Worm (Caenorhabditis elegans): ENCODE results near the gene fbxa-142.

DNA sequence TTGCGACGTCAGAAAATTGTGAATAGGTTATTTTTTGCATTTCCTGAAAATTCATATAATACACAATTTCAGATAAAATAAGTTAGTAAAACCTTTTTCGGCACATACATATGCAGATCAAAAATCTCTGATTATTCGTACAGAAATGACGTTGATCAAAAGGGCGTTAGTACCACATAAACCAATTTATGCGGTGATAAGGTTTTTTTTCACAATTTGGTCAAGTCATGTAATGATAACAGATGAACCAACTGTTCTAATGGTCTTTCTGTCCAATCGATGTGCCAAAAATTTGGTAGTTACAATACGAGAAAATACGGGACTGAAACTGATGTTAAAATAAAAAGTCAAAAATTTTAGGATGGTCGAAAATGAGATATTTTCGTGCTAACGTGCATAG, 51.1 kb downstream of the fbxa-142 start:
- TF ChIP-seq nhr-27 (tag; optimal IDR thresholded peaks at IDR 0.05) (no peak), ztf-3 (GFP tag; optimal IDR thresholded peaks at IDR 0.05) (no peak), unc-62 (GFP tag; optimal IDR thresholded peaks at IDR 0.05) (no peak), aptf-2 (GFP tag; conservative IDR thresholded peaks at IDR 0.05) (no peak), mcd-1 (GFP tag; IDR thresholded peaks at IDR 0.05) (no peak), chd-7 (tag; optimal IDR thresholded peaks at IDR 0.05) (no peak), snpc-3.4 (tag; optimal IDR thresholded peaks at IDR 0.05) (no peak), gei-17 (GFP tag; optimal IDR thresholded peaks at IDR 0.05) (no peak), pha-4 (tag; optimal IDR thresholded peaks at IDR 0.05) (no peak)

All from whole organism, young adult.